Worm (Caenorhabditis elegans): ENCODE results near the gene cyp-33C9.

Gene cyp-33C9

DNA sequence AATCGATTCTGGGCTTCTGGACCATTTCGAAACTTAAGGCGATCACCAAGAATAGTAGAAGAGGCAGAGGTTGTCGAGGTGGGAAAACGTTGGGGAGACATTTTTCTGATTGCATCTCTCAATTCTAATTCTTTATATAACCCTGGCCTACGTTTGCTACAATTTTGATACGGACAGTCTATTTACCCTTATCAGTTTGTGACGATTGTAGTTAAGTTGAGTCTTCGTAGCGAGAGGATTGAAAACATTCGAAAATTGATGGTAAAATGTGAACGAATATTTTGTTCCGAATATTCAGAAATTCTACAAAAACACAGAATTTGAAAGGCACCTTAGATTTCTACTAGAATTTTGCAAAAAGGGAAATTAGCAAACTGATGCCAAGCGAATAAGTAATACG, 33.3 kb upstream of the cyp-33C9 start, which contains the start of gene Y73C8C.10:
Gene Y73C8C.10 (minus strand): TSS at position 101 of the 400 bp plus-strand sequence.
- TF ChIP-seq M03D4.4 (tag; optimal IDR thresholded peaks at IDR 0.05) (no peak), nhr-76 (tag; optimal IDR thresholded peaks at IDR 0.05) (no peak), elt-3 (tag; optimal IDR thresholded peaks at IDR 0.05) (no peak), ces-1 (GFP tag; optimal IDR thresholded peaks at IDR 0.05) (no peak), ceh-83 (GFP tag; optimal IDR thresholded peaks at IDR 0.05) (no peak), elt-1 (tag; optimal IDR thresholded peaks at IDR 0.05; ENCODE audit: borderline replicate concordance, insufficient read depth) (no peak), nhr-12 (tag; optimal IDR thresholded peaks at IDR 0.05) (no peak), tbx-8 (GFP tag; optimal IDR thresholded peaks at IDR 0.05) (no peak), mls-2 (tag; optimal IDR thresholded peaks at IDR 0.05) (no peak), nhr-237 (tag; optimal IDR thresholded peaks at IDR 0.05) (no peak), nhr-2 (tag; optimal IDR thresholded peaks at IDR 0.05) (no peak), zip-8 (tag; optimal IDR thresholded peaks at IDR 0.05) (no peak)

DNA sequence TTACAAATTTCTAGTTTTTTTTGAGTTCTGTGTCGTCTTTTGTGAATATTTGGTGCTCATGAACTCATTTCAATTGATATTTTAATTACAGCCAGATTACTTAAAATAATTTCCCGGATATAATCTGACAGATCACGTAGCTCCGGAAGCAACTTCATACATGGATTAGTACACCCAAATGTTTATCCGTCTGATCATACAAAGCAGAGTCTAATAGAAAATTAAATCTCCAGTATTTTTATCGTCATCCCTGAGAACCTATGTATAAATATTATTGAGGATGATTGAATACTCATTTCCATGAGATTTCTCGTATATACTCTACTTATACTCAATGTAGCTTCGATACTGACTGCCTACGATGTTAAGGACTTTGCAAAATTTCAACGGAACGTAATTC, 30.6 kb upstream of the cyp-33C9 start, which contains the start of gene Y73C8C.12:
Gene Y73C8C.12 (plus strand): TSS at position 301 of the 400 bp plus-strand sequence.
- TF ChIP-seq bed-3 (GFP tag; optimal IDR thresholded peaks at IDR 0.05) (no peak), nhr-2 (tag; optimal IDR thresholded peaks at IDR 0.05) (no peak), sptf-1 (tag; optimal IDR thresholded peaks at IDR 0.05) (no peak), mls-2 (tag; optimal IDR thresholded peaks at IDR 0.05) (no peak), hlh-1 (tag; optimal IDR thresholded peaks at IDR 0.05) (no peak)

DNA sequence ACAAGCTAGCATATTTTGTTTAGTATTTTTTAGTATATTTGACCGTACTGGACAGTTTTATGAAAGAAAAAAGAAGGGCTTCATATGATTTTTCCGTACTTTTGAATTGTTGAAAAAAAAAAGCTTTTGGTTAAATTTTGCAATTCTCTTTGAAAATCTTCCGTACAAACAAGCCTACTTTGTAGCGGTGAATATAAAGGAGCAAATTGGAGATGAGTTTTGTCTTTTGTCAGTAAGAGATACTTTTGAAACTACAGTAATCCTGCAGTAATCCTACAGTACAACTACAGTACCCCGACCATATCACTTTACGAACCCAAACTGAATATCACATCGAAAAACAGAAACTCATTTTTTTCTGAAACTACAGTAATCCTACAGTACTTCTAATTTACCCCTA, 28.0 kb upstream of the cyp-33C9 start:
- TF ChIP-seq flh-1 (GFP tag; optimal IDR thresholded peaks at IDR 0.05) (no peak), hlh-1 (tag; optimal IDR thresholded peaks at IDR 0.05) (no peak), elt-1 (tag; optimal IDR thresholded peaks at IDR 0.05; ENCODE audit: borderline replicate concordance, insufficient read depth) (no peak), zip-8 (tag; optimal IDR thresholded peaks at IDR 0.05) (no peak), lin-32 (GFP tag; optimal IDR thresholded peaks at IDR 0.05) (no peak), blmp-1 (tag; optimal IDR thresholded peaks at IDR 0.05) (no peak), lsy-2 (tag; optimal IDR thresholded peaks at IDR 0.05) (no peak), cnd-1 (tag; optimal IDR thresholded peaks at IDR 0.05) (no peak), mab-5 (tag; optimal IDR thresholded peaks at IDR 0.05) (no peak), unc-120 (tag; optimal IDR thresholded peaks at IDR 0.05; ENCODE audit: poor library complexity, severe bottlenecking) (no peak), nhr-237 (tag; optimal IDR thresholded peaks at IDR 0.05) (no peak), tbx-8 (GFP tag; optimal IDR thresholded peaks at IDR 0.05) (no peak), nhr-28 (tag; optimal IDR thresholded peaks at IDR 0.05) (no peak)

DNA sequence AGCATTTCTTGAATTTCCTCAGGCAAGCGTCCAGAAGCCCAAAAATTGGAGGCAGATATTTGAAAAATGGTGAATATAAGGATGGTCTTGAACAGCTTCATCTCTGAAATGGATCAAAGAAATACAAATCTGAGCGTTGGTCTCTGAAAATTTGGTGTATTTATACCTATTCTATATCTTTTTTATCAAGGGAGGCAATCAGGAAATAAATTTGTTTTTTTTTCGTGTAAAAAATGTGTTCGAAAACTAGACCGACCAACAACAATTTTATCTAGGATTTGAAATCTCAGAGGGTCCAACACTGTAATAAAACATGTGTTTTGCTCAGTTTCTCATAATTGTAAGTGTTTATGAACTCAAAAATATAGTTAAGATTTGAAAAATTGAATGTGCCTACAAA, 27.4 kb upstream of the cyp-33C9 start, which contains the start of gene srt-56:
Gene srt-56 (minus strand): TSS at position 101 of the 400 bp plus-strand sequence.
- TF ChIP-seq ceh-39 (tag; optimal IDR thresholded peaks at IDR 0.05), result no peak
- TF ChIP-seq blmp-1 (tag; optimal IDR thresholded peaks at IDR 0.05), result no peak
- no peak for TF ChIP-seq ceh-83 (GFP tag; optimal IDR thresholded peaks at IDR 0.05)
- no peak for TF ChIP-seq bed-3 (GFP tag; optimal IDR thresholded peaks at IDR 0.05)
- no peak for TF ChIP-seq drap-1 (GFP tag; optimal IDR thresholded peaks at IDR 0.05)
- TF ChIP-seq sem-2 (GFP tag; optimal IDR thresholded peaks at IDR 0.05), result no peak
- TF ChIP-seq pha-4 (tag; optimal IDR thresholded peaks at IDR 0.05), result no peak
- no peak for TF ChIP-seq unc-120 (tag; optimal IDR thresholded peaks at IDR 0.05; ENCODE audit: poor library complexity, severe bottlenecking)
- TF ChIP-seq mab-5 (tag; optimal IDR thresholded peaks at IDR 0.05), result no peak
- TF ChIP-seq unc-39 (tag; optimal IDR thresholded peaks at IDR 0.05), result no peak
- no peak for TF ChIP-seq M03D4.4 (tag; optimal IDR thresholded peaks at IDR 0.05)
- no peak for TF ChIP-seq elt-1 (tag; optimal IDR thresholded peaks at IDR 0.05; ENCODE audit: borderline replicate concordance, insufficient read depth)
- no peak for TF ChIP-seq ztf-11 (tag; optimal IDR thresholded peaks at IDR 0.05)
- no peak for TF ChIP-seq lin-32 (GFP tag; optimal IDR thresholded peaks at IDR 0.05)
- no peak for TF ChIP-seq elt-3 (tag; optimal IDR thresholded peaks at IDR 0.05)
- TF ChIP-seq unc-62 (GFP tag; optimal IDR thresholded peaks at IDR 0.05), result no peak
- TF ChIP-seq flh-1 (GFP tag; optimal IDR thresholded peaks at IDR 0.05), result no peak
- TF ChIP-seq nhr-237 (tag; optimal IDR thresholded peaks at IDR 0.05), result no peak
- TF ChIP-seq nhr-28 (tag; optimal IDR thresholded peaks at IDR 0.05), result no peak
- TF ChIP-seq lsy-2 (tag; optimal IDR thresholded peaks at IDR 0.05), result no peak

DNA sequence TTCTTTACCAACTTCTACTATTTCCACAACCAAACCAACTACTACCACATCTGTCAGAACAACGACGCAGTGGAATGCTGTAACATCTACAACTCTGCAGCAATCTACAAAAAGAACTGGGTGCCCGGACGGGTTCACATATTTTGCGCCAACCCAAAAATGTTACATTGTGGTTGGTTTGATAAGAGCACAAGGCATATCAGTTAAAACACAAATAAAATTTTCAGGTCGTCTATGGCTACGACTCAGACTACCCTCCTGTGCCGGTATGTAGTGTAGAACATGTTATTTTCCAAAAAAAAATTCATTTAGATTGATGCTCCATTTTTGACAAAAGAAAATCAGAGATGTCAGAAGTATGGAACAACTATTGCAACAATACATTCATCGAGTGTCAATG, 24.8 kb upstream of the cyp-33C9 start:
- TF ChIP-seq ham-2 (GFP tag; optimal IDR thresholded peaks at IDR 0.05), result no peak
- TF ChIP-seq ztf-11 (tag; optimal IDR thresholded peaks at IDR 0.05), result no peak
- TF ChIP-seq ceh-43 (GFP tag; optimal IDR thresholded peaks at IDR 0.05), result no peak

Data from whole organism, mixed stage, embryonic.